Worm (Caenorhabditis elegans) whole organism, midembryonic: ENCODE measurements around the gene sru-28.

Experiments used
- T22C8.4 ChIP-seq: fragments of 200-800 bp; sonication (Bioruptor generic); IDR thresholded peaks from 2 replicates; pipeline ENCODE4 v1.3.6; 2022; ENCODE audit warnings: missing genetic modification characterization, missing compliant biosample characterization
- cog-1 ChIP-seq: sonication (generic microtip); optimal IDR thresholded peaks from 2 replicates; lab custom pipeline; 2016; ENCODE audit warnings: missing genetic modification characterization, missing compliant biosample characterization
- flt-1 ChIP-seq: fragments of 200-800 bp; sonication (Bioruptor generic); IDR thresholded peaks from 2 replicates; pipeline ENCODE4 v1.3.6; 2022; ENCODE audit warnings: missing genetic modification characterization, missing compliant biosample characterization
- klf-2 ChIP-seq: fragments of 200-800 bp; sonication (Bioruptor generic); conservative IDR thresholded peaks from 2 replicates; pipeline ENCODE4 v1.3.6; 2022; ENCODE audit warnings: missing genetic modification reagents, missing genetic modification characterization, missing compliant biosample characterization
- med-1 ChIP-seq: sonication (generic microtip); optimal IDR thresholded peaks from 2 replicates; lab custom pipeline; 2017; ENCODE audit warnings: missing genetic modification characterization, mild to moderate bottlenecking, missing compliant biosample characterization, antibody characterized with exemption, missing genetic modification reagents; ENCODE audit not compliant: insufficient read depth
- ref-1 ChIP-seq: fragments of 200-800 bp; sonication (Bioruptor generic); conservative IDR thresholded peaks from 2 replicates; pipeline ENCODE4 v1.3.6; 2022; ENCODE audit warnings: missing genetic modification reagents, missing genetic modification characterization, missing compliant biosample characterization
- tab-1 ChIP-seq: fragments of 200-800 bp; sonication (Bioruptor generic); IDR thresholded peaks from 2 replicates; pipeline ENCODE4 v1.3.6; 2022; ENCODE audit warnings: missing genetic modification characterization, missing compliant biosample characterization
- ztf-23 ChIP-seq: fragments of 200-800 bp; sonication (Bioruptor generic); IDR thresholded peaks from 2 replicates; pipeline ENCODE4 v1.3.6; 2022; ENCODE audit warnings: missing genetic modification reagents, missing genetic modification characterization, missing compliant biosample characterization
- ztf-29 ChIP-seq: fragments of 200-800 bp; sonication (Bioruptor generic); IDR thresholded peaks from 2 replicates; pipeline ENCODE4 v1.3.6; 2022; ENCODE audit warnings: missing genetic modification reagents, missing genetic modification characterization, missing compliant biosample characterization

The sru-28 gene

DNA sequence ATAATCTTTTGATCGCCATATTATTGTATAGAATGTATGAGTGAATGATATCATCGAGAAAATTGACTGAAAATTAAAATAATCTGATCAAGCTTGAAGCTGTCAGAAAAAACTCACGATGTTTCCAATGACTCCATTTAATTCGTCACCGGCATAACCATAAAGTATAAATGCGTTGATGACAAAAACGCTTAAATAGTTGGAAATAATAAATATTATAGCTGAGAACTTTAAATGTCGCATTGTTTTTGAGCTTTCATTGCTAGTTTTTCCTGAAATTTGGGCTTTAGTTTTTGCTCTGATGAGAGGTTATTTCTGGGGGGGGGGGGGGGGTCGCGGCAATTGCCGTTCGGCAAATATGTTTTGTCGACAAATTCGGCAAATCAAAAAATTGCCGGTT lies 45.0 kb downstream of the sru-28 start:
- no peak for TF ChIP-seq ztf-23 (GFP tag; lab: Robert Waterston, UW)
- TF ChIP-seq klf-2 (GFP tag; lab: Robert Waterston, UW) = no peak
- TF ChIP-seq med-1 (GFP tag; lab: Kevin White, UChicago) = no peak
- no peak for TF ChIP-seq cog-1 (tag; lab: Kevin White, UChicago)

DNA sequence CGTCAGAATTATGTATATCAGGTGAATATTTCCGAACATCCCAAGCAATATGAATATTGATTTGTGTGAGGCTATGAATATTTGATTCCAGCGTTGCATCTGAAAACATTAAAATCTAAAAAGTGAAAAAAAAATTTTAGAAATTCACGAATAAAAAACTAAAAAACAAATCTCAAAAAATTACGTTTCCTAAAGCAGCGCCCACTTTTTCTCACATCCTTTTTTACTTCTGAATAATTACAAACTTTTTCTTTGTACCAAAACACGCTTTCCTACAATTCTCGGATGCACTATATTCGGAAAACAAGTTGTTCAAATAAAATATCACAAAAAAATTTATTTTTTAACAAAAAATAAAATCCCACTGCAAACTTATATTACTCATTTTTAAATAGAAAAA lies 46.9 kb downstream of the sru-28 start, which contains the start of gene srsx-8:
srsx-8 (minus strand) TSS at position 101 of the 400 bp plus-strand sequence.
- TF ChIP-seq tab-1 (GFP tag; lab: Robert Waterston, UW) = no peak
- TF ChIP-seq ztf-29 (GFP tag; lab: Robert Waterston, UW) = no peak

ce11 chrV:1555072-1555471 lies 49.0 kb downstream of the sru-28 start:
- TF ChIP-seq ztf-29 (GFP tag; lab: Robert Waterston, UW) (no peak), T22C8.4 (GFP tag; lab: Robert Waterston, UW) (no peak), flt-1 (GFP tag; lab: Robert Waterston, UW) (no peak), ztf-23 (GFP tag; lab: Robert Waterston, UW) (no peak), tab-1 (GFP tag; lab: Robert Waterston, UW) (no peak), med-1 (GFP tag; lab: Kevin White, UChicago) (no peak), ref-1 (GFP tag; lab: Robert Waterston, UW) (no peak), klf-2 (GFP tag; lab: Robert Waterston, UW) (no peak), cog-1 (tag; lab: Kevin White, UChicago) (no peak)
